Worm (Caenorhabditis elegans) whole organism, young adult: ENCODE results near the gene fipr-12.

Source experiments
- C17E4.6 ChIP-seq: fragments of 200-800 bp; sonication (Bioruptor generic); IDR thresholded peaks from 2 replicates; pipeline ENCODE4 v1.3.6; 2022; ENCODE audit warnings: missing genetic modification reagents, missing genetic modification characterization, missing compliant biosample characterization
- F37B4.10 ChIP-seq: fragments of 200-800 bp; sonication (Bioruptor generic); IDR thresholded peaks from 2 replicates; pipeline ENCODE4 v1.3.6; 2022; ENCODE audit warnings: missing genetic modification characterization, missing compliant biosample characterization
- F39B2.1 ChIP-seq: fragments of 200-800 bp; sonication (Bioruptor generic); IDR thresholded peaks from 2 replicates; pipeline ENCODE4 v1.3.6; 2022; ENCODE audit warnings: missing genetic modification reagents, missing genetic modification characterization, missing compliant biosample characterization
- F49E8.2 ChIP-seq: sonication (generic microtip); optimal IDR thresholded peaks from 3 replicates; lab custom pipeline; 2017; ENCODE audit warnings: missing genetic modification characterization, mild to moderate bottlenecking, missing compliant biosample characterization, antibody characterized with exemption, moderate library complexity; ENCODE audit not compliant: insufficient read depth
- F57A8.1 ChIP-seq: fragments of 200-800 bp; sonication (Bioruptor generic); optimal IDR thresholded peaks from 2 replicates; lab custom pipeline; 2018; ENCODE audit warnings: mild to moderate bottlenecking, missing genetic modification characterization, moderate library complexity, missing compliant biosample characterization
- K11D2.4 ChIP-seq: fragments of 200-800 bp; sonication (Bioruptor generic); IDR thresholded peaks from 2 replicates; pipeline ENCODE4 v1.3.6; 2022; ENCODE audit warnings: missing genetic modification reagents, missing genetic modification characterization, missing compliant biosample characterization
- ZK185.1 ChIP-seq: sonication (generic microtip); optimal IDR thresholded peaks from 2 replicates; lab custom pipeline; 2016; ENCODE audit warnings: mild to moderate bottlenecking, missing genetic modification characterization, missing compliant biosample characterization; ENCODE audit not compliant: poor library complexity, severe bottlenecking
- aptf-2 ChIP-seq: fragments of 200-800 bp; sonication (Bioruptor generic); conservative IDR thresholded peaks from 2 replicates; pipeline ENCODE4 v1.3.6; 2022; ENCODE audit warnings: missing genetic modification reagents, missing genetic modification characterization, missing compliant biosample characterization
- attf-6 ChIP-seq: fragments of 200-800 bp; sonication (Bioruptor generic); IDR thresholded peaks from 2 replicates; pipeline ENCODE4 v1.3.6; 2022; ENCODE audit warnings: missing genetic modification reagents, missing genetic modification characterization, missing compliant biosample characterization
- cebp-1 ChIP-seq, 2 experiments: fragments of 200-800 bp in 1 of 2; sonication (Bioruptor generic) in 1 of 2; sonication (generic microtip) in 1 of 2; IDR thresholded peaks in 1 of 2; optimal IDR thresholded peaks in 1 of 2; 2 replicates each; pipeline versions ENCODE4 v1.3.6 to Lab custom; 2017 to 2022; ENCODE audit warnings: missing compliant biosample characterization in 2 of 2, missing genetic modification characterization in 2 of 2, mild to moderate bottlenecking in 1 of 2, missing genetic modification reagents in 1 of 2, moderate library complexity in 1 of 2
- ceh-58 ChIP-seq: fragments of 200-800 bp; sonication (Bioruptor generic); IDR thresholded peaks from 2 replicates; pipeline ENCODE4 v1.3.6; 2022; ENCODE audit warnings: missing genetic modification characterization, missing compliant biosample characterization
- chd-7 ChIP-seq: sonication (generic microtip); optimal IDR thresholded peaks from 2 replicates; lab custom pipeline; 2016; ENCODE audit warnings: mild to moderate bottlenecking, missing genetic modification characterization, moderate library complexity, missing compliant biosample characterization
- ekl-4 ChIP-seq: fragments of 200-800 bp; sonication (Bioruptor generic); IDR thresholded peaks from 2 replicates; pipeline ENCODE4 v1.3.6; 2022; ENCODE audit warnings: missing genetic modification reagents, missing genetic modification characterization, missing compliant biosample characterization
- ets-4 ChIP-seq: fragments of 200-800 bp; sonication (Bioruptor generic); optimal IDR thresholded peaks from 2 replicates; lab custom pipeline; 2018; ENCODE audit warnings: mild to moderate bottlenecking, missing genetic modification characterization, missing compliant biosample characterization
- gei-17 ChIP-seq: fragments of 200-800 bp; sonication (Bioruptor generic); optimal IDR thresholded peaks from 2 replicates; lab custom pipeline; 2018; ENCODE audit warnings: mild to moderate bottlenecking, missing genetic modification characterization, missing compliant biosample characterization
- him-1 ChIP-seq: sonication (generic microtip); optimal IDR thresholded peaks from 2 replicates; lab custom pipeline; 2016; ENCODE audit warnings: missing genotype, missing genetic modification reagents, missing genetic modification characterization, missing compliant biosample characterization
- hlh-12 ChIP-seq: sonication (generic microtip); optimal IDR thresholded peaks from 2 replicates; lab custom pipeline; 2016; ENCODE audit warnings: missing genetic modification characterization, missing compliant biosample characterization
- hmg-20 ChIP-seq: fragments of 200-800 bp; sonication (Bioruptor generic); IDR thresholded peaks from 2 replicates; pipeline ENCODE4 v1.3.6; 2022; ENCODE audit warnings: missing genetic modification reagents, missing genetic modification characterization, missing compliant biosample characterization
- hrde-1 ChIP-seq: sonication (generic microtip); optimal IDR thresholded peaks from 2 replicates; lab custom pipeline; 2016; ENCODE audit warnings: missing genetic modification characterization, mild to moderate bottlenecking, missing compliant biosample characterization, moderate library complexity, missing genotype, missing genetic modification reagents, borderline replicate concordance
- lin-40 ChIP-seq: sonication (generic microtip); optimal IDR thresholded peaks from 2 replicates; lab custom pipeline; 2016; ENCODE audit warnings: missing genetic modification characterization, mild to moderate bottlenecking, missing compliant biosample characterization, missing genotype, missing genetic modification reagents
- lin-54 ChIP-seq: fragments of 200-800 bp; sonication (Bioruptor generic); optimal IDR thresholded peaks from 2 replicates; lab custom pipeline; 2018; ENCODE audit warnings: mild to moderate bottlenecking, missing genetic modification characterization, missing compliant biosample characterization
- lir-1 ChIP-seq: fragments of 200-800 bp; sonication (Bioruptor generic); conservative IDR thresholded peaks from 2 replicates; pipeline ENCODE4 v1.3.6; 2022; ENCODE audit warnings: missing genetic modification reagents, missing genetic modification characterization, missing compliant biosample characterization
- nfya-1 ChIP-seq: sonication (generic microtip); optimal IDR thresholded peaks from 2 replicates; lab custom pipeline; 2017; ENCODE audit warnings: antibody characterized with exemption, missing compliant biosample characterization, missing genetic modification characterization, borderline replicate concordance; ENCODE audit not compliant: insufficient read depth
- nhr-179 ChIP-seq: sonication (generic microtip); optimal IDR thresholded peaks from 2 replicates; lab custom pipeline; 2016; ENCODE audit warnings: mild to moderate bottlenecking, missing genetic modification characterization, missing compliant biosample characterization
- nhr-80 ChIP-seq: sonication (generic microtip); optimal IDR thresholded peaks from 2 replicates; lab custom pipeline; 2016; ENCODE audit warnings: missing genetic modification characterization, missing compliant biosample characterization
- nhr-90 ChIP-seq: sonication (generic microtip); optimal IDR thresholded peaks from 2 replicates; lab custom pipeline; 2016; ENCODE audit warnings: missing genotype, mild to moderate bottlenecking, missing genetic modification characterization, missing compliant biosample characterization
- pbrm-1 ChIP-seq: fragments of 200-800 bp; sonication (Bioruptor generic); IDR thresholded peaks from 2 replicates; pipeline ENCODE4 v1.3.6; 2022; ENCODE audit warnings: missing genetic modification reagents, missing genetic modification characterization, missing compliant biosample characterization
- rcor-1 ChIP-seq: fragments of 200-800 bp; sonication (Bioruptor generic); IDR thresholded peaks from 2 replicates; pipeline ENCODE4 v1.3.6; 2022; ENCODE audit warnings: missing genetic modification reagents, missing genetic modification characterization, missing compliant biosample characterization
- repo-1 ChIP-seq: sonication (generic microtip); optimal IDR thresholded peaks from 2 replicates; lab custom pipeline; 2017; ENCODE audit warnings: mild to moderate bottlenecking, missing genetic modification characterization, missing compliant biosample characterization
- rpc-1 ChIP-seq, 2 experiments: fragments of 150-350 bp in 1 of 2; sonication (generic microtip) in 1 of 2; optimal IDR thresholded peaks; 2 replicates each; lab custom pipeline; 2014 to 2018; ENCODE audit warnings: missing biosample characterization in 1 of 2, missing genetic modification characterization in 1 of 2, missing genetic modification reagents in 1 of 2, missing genotype in 1 of 2
- sea-2 ChIP-seq: fragments of 200-800 bp; sonication (Bioruptor generic); IDR thresholded peaks from 2 replicates; pipeline ENCODE4 v1.3.6; 2022; ENCODE audit warnings: missing genetic modification characterization, missing compliant biosample characterization
- tlf-1 ChIP-seq: fragments of 200-800 bp; sonication (Bioruptor generic); optimal IDR thresholded peaks from 2 replicates; lab custom pipeline; 2018; ENCODE audit warnings: mild to moderate bottlenecking, missing genetic modification characterization, missing compliant biosample characterization
- xnd-1 ChIP-seq: sonication (generic microtip); optimal IDR thresholded peaks from 2 replicates; lab custom pipeline; 2016; ENCODE audit warnings: missing genotype, missing genetic modification reagents, missing genetic modification characterization, missing compliant biosample characterization
- ztf-28 ChIP-seq: fragments of 200-800 bp; sonication (Bioruptor generic); IDR thresholded peaks from 2 replicates; pipeline ENCODE4 v1.3.6; 2022; ENCODE audit warnings: missing genetic modification reagents, missing genetic modification characterization, missing compliant biosample characterization
- ztf-3 ChIP-seq: fragments of 200-800 bp; sonication (Bioruptor generic); optimal IDR thresholded peaks from 2 replicates; lab custom pipeline; 2018; ENCODE audit warnings: mild to moderate bottlenecking, missing genetic modification characterization, missing compliant biosample characterization

Gene fipr-12

ce11 chrV:9943039-9943438, at the start of gene fipr-12:
fipr-12 (plus strand) TSS chrV:9943339.
- TF ChIP-seq nhr-80 (tag; lab: Kevin White, UChicago) (no peak), aptf-2 (no peak), ZK185.1 (tag; lab: Kevin White, UChicago) (no peak), pbrm-1 (GFP tag; lab: Robert Waterston, UW) (no peak), attf-6 (GFP tag; lab: Robert Waterston, UW) (no peak), hmg-20 (GFP tag; lab: Robert Waterston, UW) (no peak), lir-1 (GFP tag; lab: Robert Waterston, UW) (no peak), nhr-179 (tag; lab: Kevin White, UChicago) (no peak), nhr-90 (tag; lab: Kevin White, UChicago) (no peak), ekl-4 (GFP tag; lab: Robert Waterston, UW) (no peak), lin-54 (GFP tag; lab: Kevin White, UChicago) (no peak), tlf-1 (GFP tag; lab: Kevin White, UChicago) (no peak), repo-1 (tag; lab: Kevin White, UChicago) (no peak), rcor-1 (GFP tag; lab: Robert Waterston, UW) (no peak)
- TF ChIP-seq, all 124 proteins: peak for 0

ce11 chrV:9899278-9899677, 43.9 kb upstream of the fipr-12 start, which contains the start of gene egl-47:
egl-47 (plus strand) TSS chrV:9899578.
- TF ChIP-seq F37B4.10 (GFP tag; lab: Robert Waterston, UW) (no peak), hmg-20 (GFP tag; lab: Robert Waterston, UW) (no peak), F57A8.1 (GFP tag; lab: Kevin White, UChicago) (no peak), hrde-1 (tag; lab: Kevin White, UChicago) (no peak), lin-54 (GFP tag; lab: Kevin White, UChicago) (no peak), lin-40 (no peak), nfya-1 (tag; lab: Kevin White, UChicago) (no peak), xnd-1 (tag; lab: Kevin White, UChicago) (no peak), gei-17 (GFP tag; lab: Kevin White, UChicago) (no peak), ztf-3 (GFP tag; lab: Kevin White, UChicago) (no peak), him-1 (tag; lab: Kevin White, UChicago) (no peak), chd-7 (tag; lab: Kevin White, UChicago) (no peak), cebp-1 (GFP tag; IDR thresholded peaks at IDR 0.05; lab: Robert Waterston, UW) (no peak), cebp-1 (tag; optimal IDR thresholded peaks at IDR 0.05; lab: Kevin White, UChicago) (no peak), rpc-1 (optimal IDR thresholded peaks at IDR 0.05; lab: Kevin White, UChicago) (no peak), rpc-1 (tag; optimal IDR thresholded peaks at IDR 0.05; lab: Kevin White, UChicago) (no peak), F39B2.1 (GFP tag; lab: Robert Waterston, UW) (no peak), F49E8.2 (no peak), hlh-12 (no peak), ets-4 (no peak)

- TF ChIP-seq C17E4.6 (GFP tag; lab: Robert Waterston, UW) (no peak), ceh-58 (no peak), K11D2.4 (GFP tag; lab: Robert Waterston, UW) (no peak), ztf-28 (GFP tag; lab: Robert Waterston, UW) (no peak), sea-2 (GFP tag; lab: Robert Waterston, UW) (no peak), rcor-1 (GFP tag; lab: Robert Waterston, UW) (no peak)
Observed at ce11 chrV:9901119-9901518, 42.0 kb upstream of the fipr-12 start.
